Fruit fly (Drosophila melanogaster) whole organism, wandering third instar larva: ENCODE data around the gene NimB1.

Experiments used
- Abd-B ChIP-seq: fragments of >200 bp; optimal IDR thresholded peaks from 2 replicates; lab custom pipeline; 2017; ENCODE audit warnings: missing biosample characterization, missing genetic modification characterization
- CG9705 ChIP-seq: fragments of 200-800 bp; sonication (Bioruptor generic); optimal IDR thresholded peaks from 2 replicates; lab custom pipeline; 2018; ENCODE audit warnings: missing biosample characterization, mild to moderate bottlenecking, missing genetic modification characterization
- CrebA ChIP-seq: fragments of 200-800 bp; sonication (Bioruptor generic); optimal IDR thresholded peaks from 2 replicates; lab custom pipeline; 2016; ENCODE audit warnings: missing biosample characterization, mild to moderate bottlenecking, missing genetic modification characterization, borderline replicate concordance
- Dfd ChIP-seq: fragments of >200 bp; optimal IDR thresholded peaks from 2 replicates; lab custom pipeline; 2017; ENCODE audit warnings: missing biosample characterization, missing genetic modification characterization
- Dif ChIP-seq: fragments of 200-275, 200-300 bp; sonication (Bioruptor generic); optimal IDR thresholded peaks from 2 replicates; lab custom pipeline; 2018; ENCODE audit warnings: missing biosample characterization, missing genetic modification characterization; ENCODE audit not compliant: partially characterized antibody
- HLH106 ChIP-seq: fragments of 200-800 bp; optimal IDR thresholded peaks from 3 replicates; lab custom pipeline; 2019; ENCODE audit warnings: missing biosample characterization, mild to moderate bottlenecking, missing genetic modification characterization, moderate library complexity
- Hnf4 ChIP-seq: fragments of 200-800 bp; sonication (Bioruptor generic); optimal IDR thresholded peaks from 2 replicates; lab custom pipeline; 2016; ENCODE audit warnings: missing biosample characterization, mild to moderate bottlenecking, missing genetic modification characterization
- Hr78 ChIP-seq: fragments of >200 bp; optimal IDR thresholded peaks from 2 replicates; lab custom pipeline; 2017; ENCODE audit warnings: missing biosample characterization, missing genetic modification characterization
- Hr83 ChIP-seq: fragments of 200-300 bp; sonication (Bioruptor generic); optimal IDR thresholded peaks from 2 replicates; lab custom pipeline; 2016; ENCODE audit warnings: missing biosample characterization, mild to moderate bottlenecking, missing genetic modification characterization, moderate library complexity; ENCODE audit not compliant: poor library complexity, severe bottlenecking
- Myc ChIP-seq: fragments of >200 bp; optimal IDR thresholded peaks from 2 replicates; lab custom pipeline; 2017
- N ChIP-seq: fragments of >200 bp; optimal IDR thresholded peaks from 2 replicates; lab custom pipeline; 2018; ENCODE audit warnings: missing biosample characterization, missing external identifiers, missing genetic modification characterization
- OdsH ChIP-seq: fragments of 200-800 bp; sonication (Bioruptor generic); optimal IDR thresholded peaks from 2 replicates; lab custom pipeline; 2016; ENCODE audit warnings: missing biosample characterization, mild to moderate bottlenecking, missing genetic modification characterization
- Rel ChIP-seq, 2 experiments: fragments of 200-800 bp; sonication (Bioruptor generic) in 1 of 2; optimal IDR thresholded peaks; 2 replicates in 1 of 2; 3 replicates in 1 of 2; lab custom pipeline; 2016 to 2019; ENCODE audit warnings: mild to moderate bottlenecking in 2 of 2, missing biosample characterization in 2 of 2, missing genetic modification characterization in 2 of 2, moderate library complexity in 1 of 2
- Sp1 ChIP-seq: fragments of 200-800 bp; sonication (Bioruptor generic); optimal IDR thresholded peaks from 3 replicates; lab custom pipeline; 2019; ENCODE audit warnings: missing biosample characterization, mild to moderate bottlenecking, missing genetic modification characterization, moderate library complexity
- Vsx2 ChIP-seq: fragments of 200-300, 225-300 bp; sonication (Bioruptor generic); optimal IDR thresholded peaks from 2 replicates; lab custom pipeline; 2018; ENCODE audit warnings: missing biosample characterization, missing genetic modification characterization; ENCODE audit not compliant: partially characterized antibody
- br ChIP-seq: fragments of 200-800 bp; sonication (Bioruptor generic); optimal IDR thresholded peaks from 2 replicates; lab custom pipeline; 2016; ENCODE audit warnings: missing biosample characterization, missing genetic modification characterization
- brk ChIP-seq: fragments of 200-800 bp; sonication (Bioruptor generic); optimal IDR thresholded peaks from 2 replicates; lab custom pipeline; 2016; ENCODE audit warnings: missing biosample characterization, mild to moderate bottlenecking, missing genetic modification characterization
- dl ChIP-seq, 2 experiments: fragments of 175-275, 200-275 bp in 1 of 2; fragments of 200-275 bp in 1 of 2; sonication (Bioruptor generic); optimal IDR thresholded peaks; lab custom pipeline; 2018; ENCODE audit warnings: mild to moderate bottlenecking in 2 of 2, missing biosample characterization in 2 of 2, missing genetic modification characterization in 2 of 2, moderate library complexity in 2 of 2; ENCODE audit not compliant: partially characterized antibody in 2 of 2, insufficient read depth in 1 of 2
- dmrt93B ChIP-seq: fragments of 200-800 bp; sonication (Bioruptor generic); optimal IDR thresholded peaks from 2 replicates; lab custom pipeline; 2018; ENCODE audit warnings: missing biosample characterization, mild to moderate bottlenecking, missing genetic modification characterization
- dsf ChIP-seq: sonication (Bioruptor generic); optimal IDR thresholded peaks from 2 replicates; lab custom pipeline; 2016; ENCODE audit warnings: missing biosample characterization, missing genetic modification characterization, borderline replicate concordance
- ey ChIP-seq: fragments of 200-800 bp; sonication (Bioruptor generic); optimal IDR thresholded peaks from 2 replicates; lab custom pipeline; 2016; ENCODE audit warnings: missing biosample characterization, missing genetic modification characterization
- foxo ChIP-seq, 2 experiments: fragments of 200-800 bp; sonication (Bioruptor generic); optimal IDR thresholded peaks; 2 replicates in 1 of 2; 3 replicates in 1 of 2; lab custom pipeline; 2016 to 2017; ENCODE audit warnings: missing biosample characterization in 2 of 2, missing genetic modification characterization in 2 of 2
- fru ChIP-seq: fragments of 200-800 bp; sonication (Bioruptor generic); optimal IDR thresholded peaks from 3 replicates; lab custom pipeline; 2016; ENCODE audit warnings: missing biosample characterization, mild to moderate bottlenecking, missing genetic modification characterization
- h ChIP-seq: fragments of 200-800 bp; sonication (Bioruptor generic); optimal IDR thresholded peaks from 3 replicates; lab custom pipeline; 2016; ENCODE audit warnings: missing biosample characterization, mild to moderate bottlenecking, missing genetic modification characterization
- jim ChIP-seq: fragments of 175-275, 200-325 bp; sonication (Bioruptor generic); optimal IDR thresholded peaks from 2 replicates; lab custom pipeline; 2016; ENCODE audit warnings: missing biosample characterization, mild to moderate bottlenecking, missing genetic modification characterization
- lola ChIP-seq: fragments of >200 bp; optimal IDR thresholded peaks from 2 replicates; lab custom pipeline; 2017; ENCODE audit warnings: missing biosample characterization, missing genetic modification characterization
- pan ChIP-seq: fragments of >200 bp; optimal IDR thresholded peaks from 2 replicates; lab custom pipeline; 2017
- psq ChIP-seq: fragments of 200-800 bp; sonication (Bioruptor generic); optimal IDR thresholded peaks from 3 replicates; lab custom pipeline; 2017; ENCODE audit warnings: missing biosample characterization, mild to moderate bottlenecking, missing genetic modification characterization, moderate library complexity
- rgr ChIP-seq: fragments of 200-800 bp; sonication (Bioruptor generic); optimal IDR thresholded peaks from 3 replicates; lab custom pipeline; 2016; ENCODE audit warnings: missing biosample characterization, mild to moderate bottlenecking, missing genetic modification characterization
- sage ChIP-seq: fragments of 200-800 bp; sonication (Bioruptor generic); optimal IDR thresholded peaks from 2 replicates; lab custom pipeline; 2016; ENCODE audit warnings: missing biosample characterization, mild to moderate bottlenecking, missing genetic modification characterization
- sv ChIP-seq: fragments of 200-800 bp; sonication (Bioruptor generic); optimal IDR thresholded peaks from 3 replicates; lab custom pipeline; 2016; ENCODE audit warnings: missing biosample characterization, missing genetic modification characterization
- tai ChIP-seq: sonication (Bioruptor generic); optimal IDR thresholded peaks from 2 replicates; lab custom pipeline; 2016; ENCODE audit warnings: missing biosample characterization, missing genetic modification characterization
- usp ChIP-seq: fragments of >200 bp; optimal IDR thresholded peaks from 2 replicates; lab custom pipeline; 2017; ENCODE audit warnings: missing biosample characterization, missing genetic modification characterization

NimB1 gene

DNA sequence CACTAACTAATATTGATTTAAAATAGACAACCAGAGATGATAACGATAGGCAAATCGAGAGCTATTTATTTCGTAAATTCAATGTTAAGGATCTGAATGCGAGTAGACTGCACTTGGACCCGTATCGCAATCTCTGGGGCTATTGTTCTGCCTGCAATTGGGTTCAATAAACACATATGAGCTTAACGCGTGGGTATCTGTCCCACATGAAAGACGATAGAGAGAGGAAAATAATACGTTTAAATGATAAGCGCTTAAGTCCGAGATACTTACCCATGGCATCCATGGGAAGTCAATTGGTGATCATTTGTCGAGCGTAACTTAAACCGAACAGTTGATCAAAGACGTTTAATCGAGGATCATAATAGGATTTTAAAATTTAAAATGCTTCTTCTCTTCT lies 16.5 kb downstream of the NimB1 start, which contains the start of gene NimC2:
Gene NimC2, plus strand, starts transcription at position 301 of the 400 bp plus-strand sequence.
- TF ChIP-seq pan (lab: Kevin White, UChicago), result no peak
- no peak for TF ChIP-seq Hr78 (GFP tag; lab: Kevin White, UChicago)

dm6 chr2L:13998952-13999351 lies 35.6 kb downstream of the NimB1 start:
- TF ChIP-seq sv, result no peak
- TF ChIP-seq foxo (GFP tag; optimal IDR thresholded peaks at IDR 0.05; lab: Kevin White, UChicago), result peak in 1 of 2 experiments; percentile 36
- peak; percentile 19 for TF ChIP-seq rgr (GFP tag; lab: Kevin White, UChicago)
- no peak for TF ChIP-seq Hr83
- TF ChIP-seq sage (GFP tag; lab: Kevin White, UChicago), result peak; percentile 6
- TF ChIP-seq Dfd (GFP tag; lab: Kevin White, UChicago), result no peak
- peak; percentile 34 for TF ChIP-seq h (GFP tag; lab: Kevin White, UChicago)
- no peak for TF ChIP-seq Hr78 (GFP tag; lab: Kevin White, UChicago)
- no peak for TF ChIP-seq CG9705 (GFP tag; lab: Kevin White, UChicago)
- peak; percentile 63 for TF ChIP-seq HLH106 (tag; lab: Kevin White, UChicago)
- no peak for TF ChIP-seq dsf

DNA sequence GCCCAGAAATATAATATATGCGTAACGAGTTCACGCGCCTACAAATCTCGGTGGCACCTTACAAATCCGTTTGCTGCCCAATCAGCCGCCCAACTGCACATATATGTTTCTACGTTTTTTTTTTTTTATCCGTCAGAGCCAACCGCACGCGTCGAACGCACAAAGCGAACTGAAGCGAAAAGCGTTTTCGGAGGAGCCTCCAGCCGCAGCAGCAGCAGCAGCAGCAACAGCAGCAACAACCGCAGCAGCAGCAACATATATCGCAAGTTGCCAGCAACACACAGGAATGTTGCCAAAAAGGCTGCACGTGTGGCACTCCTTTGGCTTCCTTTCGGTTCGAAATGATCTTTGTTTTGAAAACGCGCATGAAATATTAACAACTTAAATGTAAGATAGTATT lies 37.8 kb downstream of the NimB1 start, which contains the start of gene rk:
Gene rk, minus strand, starts transcription at position 171 of the 400 bp plus-strand sequence.
- peak; percentile 65 for TF ChIP-seq Dfd (GFP tag; lab: Kevin White, UChicago)
- no peak for TF ChIP-seq sage (GFP tag; lab: Kevin White, UChicago)

DNA sequence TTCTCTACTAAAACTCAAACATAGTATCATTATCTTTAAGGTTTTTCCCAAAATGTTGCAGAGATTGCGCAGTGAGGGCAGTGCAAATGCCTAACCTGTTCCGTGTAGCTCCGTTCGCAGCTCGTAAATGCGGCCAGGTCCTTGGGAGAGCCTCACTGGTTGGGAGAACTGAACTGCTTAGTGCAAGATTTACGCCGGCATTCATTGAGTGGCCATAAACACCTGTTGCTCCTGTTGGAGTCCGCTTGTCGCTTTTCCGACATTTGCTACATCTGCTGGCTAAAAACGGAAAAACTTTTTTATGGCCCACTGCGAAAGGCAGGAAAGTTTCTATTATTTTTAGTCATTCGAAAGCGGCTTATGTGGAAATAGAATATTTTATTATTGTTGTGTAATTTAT lies 38.6 kb downstream of the NimB1 start:
- TF ChIP-seq foxo (GFP tag; optimal IDR thresholded peaks at IDR 0.05; lab: Kevin White, UChicago), result no peak
- TF ChIP-seq Abd-B (GFP tag; lab: Kevin White, UChicago), result no peak
- no peak for TF ChIP-seq Dfd (GFP tag; lab: Kevin White, UChicago)
- no peak for TF ChIP-seq Hnf4
- no peak for TF ChIP-seq rgr (GFP tag; lab: Kevin White, UChicago)
- TF ChIP-seq OdsH (GFP tag; lab: Kevin White, UChicago), result no peak
- TF ChIP-seq, all 38 proteins: peak for 0

dm6 chr2L:14007801-14008200 lies 44.5 kb downstream of the NimB1 start, which contains the start of gene CG42692:
TSS of gene CG42692 (plus strand) at chr2L:14008101.
- TF ChIP-seq CG9705 (GFP tag; lab: Kevin White, UChicago) (no peak), psq (no peak), sv (no peak), Dfd (GFP tag; lab: Kevin White, UChicago) (no peak), tai (GFP tag; lab: Kevin White, UChicago) (no peak), sage (GFP tag; lab: Kevin White, UChicago) (no peak), dl (GFP tag; optimal IDR thresholded peaks at IDR 0.05; lab: Kevin White, UChicago; ENCODE audit: insufficient read depth in 1 of 2, partially characterized antibody in 2 of 2) (no peak), Hr78 (GFP tag; lab: Kevin White, UChicago) (no peak), Myc (lab: Kevin White, UChicago) (no peak), Dif (GFP tag; lab: Kevin White, UChicago) (no peak)

- TF ChIP-seq OdsH (GFP tag; lab: Kevin White, UChicago), result no peak
- peak; percentile 21 for TF ChIP-seq CrebA (GFP tag; lab: Kevin White, UChicago)
- no peak for TF ChIP-seq foxo (GFP tag; optimal IDR thresholded peaks at IDR 0.05; lab: Kevin White, UChicago)
- TF ChIP-seq Hnf4, result peak; percentile 40
- TF ChIP-seq Myc (lab: Kevin White, UChicago), result no peak
- TF ChIP-seq Rel (GFP tag; optimal IDR thresholded peaks at IDR 0.05; lab: Kevin White, UChicago), result no peak
- no peak for TF ChIP-seq Rel (tag; optimal IDR thresholded peaks at IDR 0.05; lab: Kevin White, UChicago)
- no peak for TF ChIP-seq fru (GFP tag; lab: Kevin White, UChicago)
- no peak for TF ChIP-seq dl (GFP tag; optimal IDR thresholded peaks at IDR 0.05; lab: Kevin White, UChicago; ENCODE audit: insufficient read depth in 1 of 2, partially characterized antibody in 2 of 2)
Measured at dm6 chr2L:14010410-14010809, 47.1 kb downstream of the NimB1 start.

- TF ChIP-seq CrebA (GFP tag; lab: Kevin White, UChicago) (no peak), br (GFP tag; lab: Kevin White, UChicago) (no peak), dmrt93B (no peak), lola (GFP tag; lab: Kevin White, UChicago) (no peak), usp (GFP tag; lab: Kevin White, UChicago) (no peak), dsf (no peak), Vsx2 (no peak), Sp1 (GFP tag; lab: Kevin White, UChicago) (no peak), dl (GFP tag; optimal IDR thresholded peaks at IDR 0.05; lab: Kevin White, UChicago; ENCODE audit: insufficient read depth in 1 of 2, partially characterized antibody in 2 of 2) (no peak), rgr (GFP tag; lab: Kevin White, UChicago) (peak; percentile 31), N (no peak), jim (GFP tag; lab: Kevin White, UChicago) (no peak), sage (GFP tag; lab: Kevin White, UChicago) (peak; percentile 35), brk (GFP tag; lab: Kevin White, UChicago) (peak; percentile 61), CG9705 (GFP tag; lab: Kevin White, UChicago) (no peak), ey (GFP tag; lab: Kevin White, UChicago) (no peak), Myc (lab: Kevin White, UChicago) (no peak), Dif (GFP tag; lab: Kevin White, UChicago) (no peak)
Measured at dm6 chr2L:14011591-14012303, 48.4 kb downstream of the NimB1 start.
